Worm (Caenorhabditis elegans) whole organism, young adult: ENCODE results near the gene C28H8.2.

Experiments used
- D2030.7 ChIP-seq: fragments of 200-800 bp; sonication (Bioruptor generic); IDR thresholded peaks from 2 replicates; pipeline ENCODE4 v1.3.6; 2022; ENCODE audit warnings: missing genetic modification reagents, missing genetic modification characterization, missing compliant biosample characterization
- F22D6.2 ChIP-seq: sonication (generic microtip); optimal IDR thresholded peaks from 2 replicates; lab custom pipeline; 2016; ENCODE audit warnings: mild to moderate bottlenecking, missing genetic modification characterization, missing compliant biosample characterization
- F39B2.1 ChIP-seq: fragments of 200-800 bp; sonication (Bioruptor generic); IDR thresholded peaks from 2 replicates; pipeline ENCODE4 v1.3.6; 2022; ENCODE audit warnings: missing genetic modification reagents, missing genetic modification characterization, missing compliant biosample characterization
- F49E8.2 ChIP-seq: sonication (generic microtip); optimal IDR thresholded peaks from 3 replicates; lab custom pipeline; 2017; ENCODE audit warnings: missing genetic modification characterization, mild to moderate bottlenecking, missing compliant biosample characterization, antibody characterized with exemption, moderate library complexity; ENCODE audit not compliant: insufficient read depth
- akir-1 ChIP-seq: fragments of 200-800 bp; sonication (Bioruptor generic); optimal IDR thresholded peaks from 2 replicates; lab custom pipeline; 2018; ENCODE audit warnings: mild to moderate bottlenecking, missing genetic modification characterization, moderate library complexity, missing compliant biosample characterization
- ama-1 ChIP-seq, 3 experiments: fragments of 150-350 bp in 1 of 3; sonication (generic microtip) in 2 of 3; optimal IDR thresholded peaks; 2 replicates each; lab custom pipeline; 2014 to 2018; ENCODE audit warnings: missing biosample characterization in 2 of 3, missing genetic modification characterization in 2 of 3, missing genetic modification reagents in 2 of 3
- aptf-2 ChIP-seq: fragments of 200-800 bp; sonication (Bioruptor generic); conservative IDR thresholded peaks from 2 replicates; pipeline ENCODE4 v1.3.6; 2022; ENCODE audit warnings: missing genetic modification reagents, missing genetic modification characterization, missing compliant biosample characterization
- attf-5 ChIP-seq: fragments of 200-800 bp; sonication (Bioruptor generic); optimal IDR thresholded peaks from 2 replicates; lab custom pipeline; 2018; ENCODE audit warnings: mild to moderate bottlenecking, missing genetic modification characterization, missing compliant biosample characterization
- ccch-3 ChIP-seq: fragments of 200-800 bp; sonication (Bioruptor generic); optimal IDR thresholded peaks from 2 replicates; lab custom pipeline; 2018; ENCODE audit warnings: mild to moderate bottlenecking, missing genetic modification characterization, missing compliant biosample characterization
- ceh-100 ChIP-seq: fragments of 200-800 bp; sonication (Bioruptor generic); IDR thresholded peaks from 2 replicates; pipeline ENCODE4 v1.3.6; 2022; ENCODE audit warnings: missing genetic modification reagents, missing genetic modification characterization, missing compliant biosample characterization
- ceh-27 ChIP-seq: fragments of 200-800 bp; sonication (Bioruptor generic); optimal IDR thresholded peaks from 2 replicates; lab custom pipeline; 2018; ENCODE audit warnings: mild to moderate bottlenecking, missing genetic modification characterization, moderate library complexity, missing compliant biosample characterization
- ceh-58 ChIP-seq: fragments of 200-800 bp; sonication (Bioruptor generic); IDR thresholded peaks from 2 replicates; pipeline ENCODE4 v1.3.6; 2022; ENCODE audit warnings: missing genetic modification characterization, missing compliant biosample characterization
- ceh-91 ChIP-seq: fragments of 200-800 bp; sonication (Bioruptor generic); IDR thresholded peaks from 2 replicates; pipeline ENCODE4 v1.3.6; 2022; ENCODE audit warnings: missing genetic modification reagents, missing genetic modification characterization, missing compliant biosample characterization
- chd-7 ChIP-seq: sonication (generic microtip); optimal IDR thresholded peaks from 2 replicates; lab custom pipeline; 2016; ENCODE audit warnings: mild to moderate bottlenecking, missing genetic modification characterization, moderate library complexity, missing compliant biosample characterization
- ekl-4 ChIP-seq: fragments of 200-800 bp; sonication (Bioruptor generic); IDR thresholded peaks from 2 replicates; pipeline ENCODE4 v1.3.6; 2022; ENCODE audit warnings: missing genetic modification reagents, missing genetic modification characterization, missing compliant biosample characterization
- ets-4 ChIP-seq: fragments of 200-800 bp; sonication (Bioruptor generic); optimal IDR thresholded peaks from 2 replicates; lab custom pipeline; 2018; ENCODE audit warnings: mild to moderate bottlenecking, missing genetic modification characterization, missing compliant biosample characterization
- him-1 ChIP-seq: sonication (generic microtip); optimal IDR thresholded peaks from 2 replicates; lab custom pipeline; 2016; ENCODE audit warnings: missing genotype, missing genetic modification reagents, missing genetic modification characterization, missing compliant biosample characterization
- hlh-26 ChIP-seq: fragments of 200-800 bp; sonication (Bioruptor generic); conservative IDR thresholded peaks from 2 replicates; pipeline ENCODE4 v1.3.6; 2022; ENCODE audit warnings: missing genetic modification reagents, missing genetic modification characterization, missing compliant biosample characterization
- hmg-20 ChIP-seq: fragments of 200-800 bp; sonication (Bioruptor generic); IDR thresholded peaks from 2 replicates; pipeline ENCODE4 v1.3.6; 2022; ENCODE audit warnings: missing genetic modification reagents, missing genetic modification characterization, missing compliant biosample characterization
- hrde-1 ChIP-seq: sonication (generic microtip); optimal IDR thresholded peaks from 2 replicates; lab custom pipeline; 2016; ENCODE audit warnings: missing genetic modification characterization, mild to moderate bottlenecking, missing compliant biosample characterization, moderate library complexity, missing genotype, missing genetic modification reagents, borderline replicate concordance
- hsf-1 ChIP-seq: fragments of 200-800 bp; sonication (Bioruptor generic); IDR thresholded peaks from 2 replicates; pipeline ENCODE4 v1.3.6; 2022; ENCODE audit warnings: missing genetic modification reagents, missing genetic modification characterization, missing compliant biosample characterization
- lin-35 ChIP-seq, 3 experiments: fragments of 150-350 bp in 2 of 3; sonication (generic microtip) in 1 of 3; optimal IDR thresholded peaks; 2 replicates each; lab custom pipeline; 2014 to 2018; ENCODE audit warnings: missing biosample characterization in 3 of 3, missing genetic modification characterization in 3 of 3, missing genetic modification reagents in 3 of 3
- lin-54 ChIP-seq: fragments of 200-800 bp; sonication (Bioruptor generic); optimal IDR thresholded peaks from 2 replicates; lab custom pipeline; 2018; ENCODE audit warnings: mild to moderate bottlenecking, missing genetic modification characterization, missing compliant biosample characterization
- madf-10 ChIP-seq: sonication (generic microtip); optimal IDR thresholded peaks from 2 replicates; lab custom pipeline; 2016; ENCODE audit warnings: mild to moderate bottlenecking, missing genetic modification characterization, missing compliant biosample characterization
- mxl-1 ChIP-seq: sonication (generic microtip); optimal IDR thresholded peaks from 2 replicates; lab custom pipeline; 2016; ENCODE audit warnings: missing genetic modification characterization, missing compliant biosample characterization
- nfya-2 ChIP-seq: fragments of 200-800 bp; sonication (Bioruptor generic); IDR thresholded peaks from 2 replicates; pipeline ENCODE4 v1.3.6; 2022; ENCODE audit warnings: missing genetic modification reagents, missing genetic modification characterization, missing compliant biosample characterization
- nhr-179 ChIP-seq: sonication (generic microtip); optimal IDR thresholded peaks from 2 replicates; lab custom pipeline; 2016; ENCODE audit warnings: mild to moderate bottlenecking, missing genetic modification characterization, missing compliant biosample characterization
- nhr-90 ChIP-seq: sonication (generic microtip); optimal IDR thresholded peaks from 2 replicates; lab custom pipeline; 2016; ENCODE audit warnings: missing genotype, mild to moderate bottlenecking, missing genetic modification characterization, missing compliant biosample characterization
- rcor-1 ChIP-seq: fragments of 200-800 bp; sonication (Bioruptor generic); IDR thresholded peaks from 2 replicates; pipeline ENCODE4 v1.3.6; 2022; ENCODE audit warnings: missing genetic modification reagents, missing genetic modification characterization, missing compliant biosample characterization
- repo-1 ChIP-seq: sonication (generic microtip); optimal IDR thresholded peaks from 2 replicates; lab custom pipeline; 2017; ENCODE audit warnings: mild to moderate bottlenecking, missing genetic modification characterization, missing compliant biosample characterization
- rpc-1 ChIP-seq, 2 experiments: fragments of 150-350 bp in 1 of 2; sonication (generic microtip) in 1 of 2; optimal IDR thresholded peaks; 2 replicates each; lab custom pipeline; 2014 to 2018; ENCODE audit warnings: missing biosample characterization in 1 of 2, missing genetic modification characterization in 1 of 2, missing genetic modification reagents in 1 of 2, missing genotype in 1 of 2
- snpc-3.4 ChIP-seq: sonication (generic microtip); optimal IDR thresholded peaks from 2 replicates; lab custom pipeline; 2017; ENCODE audit warnings: missing genetic modification characterization, mild to moderate bottlenecking, missing compliant biosample characterization, antibody characterized with exemption, moderate library complexity, missing genotype, missing genetic modification reagents
- somi-1 ChIP-seq: fragments of 200-800 bp; sonication (Bioruptor generic); optimal IDR thresholded peaks from 2 replicates; lab custom pipeline; 2018; ENCODE audit warnings: mild to moderate bottlenecking, missing genetic modification characterization, missing compliant biosample characterization
- unc-130 ChIP-seq: sonication (generic microtip); optimal IDR thresholded peaks from 2 replicates; lab custom pipeline; 2016; ENCODE audit warnings: missing genetic modification reagents, missing genetic modification characterization, missing compliant biosample characterization

The C28H8.2 gene

DNA sequence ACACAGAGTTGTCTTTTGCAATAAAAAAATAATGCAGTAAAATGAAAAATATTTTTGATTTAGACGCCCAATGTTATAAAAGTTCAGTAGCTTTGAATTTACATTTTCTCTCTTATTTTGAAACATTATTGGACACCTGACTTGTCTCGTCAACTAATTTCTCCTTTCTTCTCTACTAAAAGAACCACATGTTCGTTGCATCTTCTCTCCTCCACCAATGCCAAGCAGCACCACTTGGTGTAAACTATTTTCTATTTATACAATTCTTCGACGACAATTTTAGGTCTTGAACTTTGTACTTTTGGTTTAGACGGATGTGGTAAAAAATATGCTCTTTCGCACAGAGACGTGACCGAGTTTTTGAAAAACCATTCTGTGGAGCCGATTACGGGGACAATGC lies 10.5 kb downstream of the C28H8.2 start:
- TF ChIP-seq snpc-3.4 (tag; lab: Kevin White, UChicago) (no peak), D2030.7 (GFP tag; lab: Robert Waterston, UW) (no peak), rcor-1 (GFP tag; lab: Robert Waterston, UW) (no peak), nfya-2 (GFP tag; lab: Robert Waterston, UW) (no peak), lin-35 (GFP tag; optimal IDR thresholded peaks at IDR 0.05; lab: Kevin White, UChicago) (no peak), hsf-1 (no peak), hlh-26 (GFP tag; lab: Robert Waterston, UW) (no peak)

DNA sequence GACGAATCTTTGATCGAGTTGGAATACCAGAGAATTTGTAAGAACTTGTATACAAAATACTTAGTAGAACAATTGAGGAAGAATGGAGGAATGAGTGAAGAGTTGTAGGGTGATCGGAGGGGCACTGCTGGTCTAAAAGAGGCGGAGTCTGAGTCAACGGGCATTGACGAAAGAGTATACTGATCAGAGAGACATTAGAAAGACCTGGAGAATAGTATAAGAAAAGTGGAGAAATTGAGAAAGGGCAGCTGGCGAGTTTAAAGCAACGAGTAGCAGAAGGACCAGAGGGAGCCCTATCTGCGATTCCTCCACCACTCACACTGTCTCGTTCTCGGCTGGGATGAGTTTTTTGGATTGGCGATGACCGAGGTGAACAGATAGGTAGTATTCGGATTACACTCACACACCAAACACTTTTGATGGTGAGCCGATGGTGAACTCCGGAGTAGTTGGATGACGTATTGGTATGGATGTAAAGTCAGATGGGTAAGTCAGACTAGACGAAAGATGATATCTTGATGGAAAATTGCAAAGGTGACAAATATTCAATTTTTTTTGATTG lies 11.4 kb downstream of the C28H8.2 start, which contains the start of gene EGAP1.5:
TSS of gene EGAP1.5 (plus strand) at position 289 of the 562 bp plus-strand sequence.
- no peak for TF ChIP-seq lin-35 (GFP tag; optimal IDR thresholded peaks at IDR 0.05; lab: Kevin White, UChicago)
- no peak for TF ChIP-seq ceh-58 (GFP tag; lab: Robert Waterston, UW)
- TF ChIP-seq hmg-20 (GFP tag; lab: Robert Waterston, UW), result no peak
- no peak for TF ChIP-seq somi-1 (GFP tag; lab: Kevin White, UChicago)
- TF ChIP-seq ceh-100 (GFP tag; lab: Robert Waterston, UW), result no peak
- no peak for TF ChIP-seq him-1 (tag; lab: Kevin White, UChicago)
- no peak for TF ChIP-seq repo-1
- no peak for TF ChIP-seq nhr-179 (tag; lab: Kevin White, UChicago)
- TF ChIP-seq F39B2.1 (GFP tag; lab: Robert Waterston, UW), result no peak
- no peak for TF ChIP-seq hrde-1 (tag; lab: Kevin White, UChicago)
- no peak for TF ChIP-seq ets-4
- no peak for TF ChIP-seq ccch-3
- no peak for TF ChIP-seq lin-54 (GFP tag; lab: Kevin White, UChicago)
- no peak for TF ChIP-seq rpc-1 (optimal IDR thresholded peaks at IDR 0.05; lab: Kevin White, UChicago)
- no peak for TF ChIP-seq rpc-1 (tag; optimal IDR thresholded peaks at IDR 0.05; lab: Kevin White, UChicago)
- no peak for TF ChIP-seq ama-1 (optimal IDR thresholded peaks at IDR 0.05; lab: Kevin White, UChicago)
- TF ChIP-seq ama-1 (GFP tag; optimal IDR thresholded peaks at IDR 0.05; lab: Kevin White, UChicago), result no peak
- no peak for TF ChIP-seq F22D6.2
- TF ChIP-seq F49E8.2 (tag; lab: Kevin White, UChicago), result no peak
- TF ChIP-seq, all 124 proteins: peak for 0

DNA sequence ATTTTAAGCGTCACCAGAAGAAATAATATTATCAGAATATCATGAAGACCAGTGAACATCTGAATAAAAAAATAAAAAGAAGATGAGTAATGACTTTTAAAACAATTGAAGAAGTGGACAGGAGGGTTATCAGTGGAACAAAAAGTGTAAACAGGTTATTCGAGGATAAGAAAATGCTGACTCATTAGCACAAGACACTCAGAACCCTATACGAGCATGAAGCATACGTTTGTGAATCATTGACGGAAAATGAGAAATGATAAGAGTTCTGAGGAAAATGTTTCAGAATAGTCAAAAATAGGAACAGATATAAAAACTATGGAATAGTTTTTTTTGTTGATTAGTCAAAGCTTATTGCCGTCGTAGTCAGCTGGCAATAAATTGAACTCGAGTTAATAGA lies 12.7 kb downstream of the C28H8.2 start, which contains the start of gene zmp-1:
TSS of gene zmp-1 (minus strand) at position 101 of the 400 bp plus-strand sequence.
- TF ChIP-seq mxl-1 (tag; lab: Kevin White, UChicago), result no peak
- no peak for TF ChIP-seq nhr-90 (tag; lab: Kevin White, UChicago)
- TF ChIP-seq akir-1 (GFP tag; lab: Kevin White, UChicago), result no peak
- TF ChIP-seq attf-5 (GFP tag; lab: Kevin White, UChicago), result no peak
- TF ChIP-seq nfya-2 (GFP tag; lab: Robert Waterston, UW), result no peak
- TF ChIP-seq madf-10, result no peak
- TF ChIP-seq ceh-27 (GFP tag; lab: Kevin White, UChicago), result no peak
- TF ChIP-seq ceh-91 (GFP tag; lab: Robert Waterston, UW), result no peak
- TF ChIP-seq chd-7 (tag; lab: Kevin White, UChicago), result no peak
- TF ChIP-seq ekl-4 (GFP tag; lab: Robert Waterston, UW), result no peak
- TF ChIP-seq aptf-2 (GFP tag; lab: Robert Waterston, UW), result no peak
- TF ChIP-seq unc-130, result no peak
